Worm (Caenorhabditis elegans) whole organism, L4 larva: ENCODE data around the gene Y47D7A.6.

Experiments used
- Y75B8A.6 ChIP-seq: fragments of 200-800 bp; sonication (Bioruptor generic); IDR thresholded peaks from 2 replicates; pipeline ENCODE4 v1.3.6; 2022; ENCODE audit warnings: missing genetic modification reagents, missing genetic modification characterization, missing compliant biosample characterization
- aha-1 ChIP-seq: fragments of 150-350 bp; peaks from one replicate; lab custom pipeline; 2014; ENCODE audit warnings: missing biosample characterization, missing genetic modification characterization
- aly-2 ChIP-seq: sonication (generic microtip); optimal IDR thresholded peaks from 2 replicates; lab custom pipeline; 2018; ENCODE audit warnings: missing biosample characterization, missing genetic modification characterization
- ama-1 ChIP-seq: fragments of 150-350 bp; optimal IDR thresholded peaks from 2 replicates; lab custom pipeline; 2014; ENCODE audit warnings: inconsistent platforms, mixed read lengths
- attf-4 ChIP-seq: sonication (generic microtip); optimal IDR thresholded peaks from 3 replicates; lab custom pipeline; 2017; ENCODE audit warnings: missing biosample characterization, missing genetic modification characterization
- ceh-44 ChIP-seq: fragments of 200-800 bp; sonication (Bioruptor generic); IDR thresholded peaks from 2 replicates; pipeline ENCODE4 v1.3.6; 2022; ENCODE audit warnings: missing genetic modification reagents, missing genetic modification characterization, missing compliant biosample characterization
- ctbp-1 ChIP-seq: fragments of 200-800 bp; sonication (Bioruptor generic); IDR thresholded peaks from 2 replicates; pipeline ENCODE4 v1.3.6; 2022; ENCODE audit warnings: missing genetic modification reagents, missing genetic modification characterization, missing compliant biosample characterization
- daf-19 ChIP-seq: fragments of 200-800 bp; sonication (Bioruptor generic); conservative IDR thresholded peaks from 2 replicates; pipeline ENCODE4 v1.3.6; 2022; ENCODE audit warnings: missing genetic modification characterization, missing compliant biosample characterization
- duxl-1 ChIP-seq: sonication (generic microtip); optimal IDR thresholded peaks from 2 replicates; lab custom pipeline; 2016; ENCODE audit warnings: mild to moderate bottlenecking, missing genetic modification characterization, moderate library complexity, missing compliant biosample characterization; ENCODE audit not compliant: poor library complexity
- dve-1 ChIP-seq: sonication (generic microtip); optimal IDR thresholded peaks from 2 replicates; lab custom pipeline; 2017; ENCODE audit warnings: antibody characterized with exemption, mild to moderate bottlenecking, missing genetic modification characterization, missing compliant biosample characterization; ENCODE audit not compliant: insufficient read depth
- egl-43 ChIP-seq: fragments of 200-800 bp; sonication (Bioruptor generic); IDR thresholded peaks from 2 replicates; pipeline ENCODE4 v1.3.6; 2022; ENCODE audit warnings: missing genetic modification reagents, missing genetic modification characterization, missing compliant biosample characterization
- fkh-10 ChIP-seq: fragments of 150-350 bp; optimal IDR thresholded peaks from 2 replicates; lab custom pipeline; 2014; ENCODE audit warnings: missing biosample characterization, missing genetic modification reagents, missing genetic modification characterization
- hlh-11 ChIP-seq: fragments of 200-800 bp; sonication (Bioruptor generic); optimal IDR thresholded peaks from 2 replicates; lab custom pipeline; 2018; ENCODE audit warnings: mild to moderate bottlenecking, missing genetic modification characterization, missing compliant biosample characterization
- hlh-30 ChIP-seq: sonication (generic microtip); optimal IDR thresholded peaks from 2 replicates; lab custom pipeline; 2017; ENCODE audit warnings: antibody characterized with exemption, mild to moderate bottlenecking, missing genetic modification characterization, missing compliant biosample characterization; ENCODE audit not compliant: insufficient read depth
- jun-1 ChIP-seq: fragments of 150-350 bp; optimal IDR thresholded peaks from 2 replicates; lab custom pipeline; 2014; ENCODE audit warnings: missing biosample characterization, missing genetic modification reagents, missing genetic modification characterization
- lim-7 ChIP-seq: fragments of 200-800 bp; sonication (Bioruptor generic); IDR thresholded peaks from 2 replicates; pipeline ENCODE4 v1.3.6; 2022; ENCODE audit warnings: missing genetic modification characterization, missing compliant biosample characterization
- lin-39 ChIP-seq: fragments of 150-350 bp; optimal IDR thresholded peaks from 2 replicates; lab custom pipeline; 2014; ENCODE audit warnings: missing biosample characterization, missing genetic modification reagents, missing genetic modification characterization
- mep-1 ChIP-seq: fragments of 150-350 bp; sonication (generic microtip); optimal IDR thresholded peaks from 3 replicates; lab custom pipeline; 2014; ENCODE audit warnings: missing biosample characterization, missing genetic modification characterization
- mes-2 ChIP-seq: sonication (generic microtip); optimal IDR thresholded peaks from 2 replicates; lab custom pipeline; 2016; ENCODE audit warnings: missing genotype, mild to moderate bottlenecking, missing genetic modification characterization, missing compliant biosample characterization; ENCODE audit not compliant: poor library complexity, severe bottlenecking
- nhr-11 ChIP-seq: fragments of 150-350 bp; optimal IDR thresholded peaks from 2 replicates; lab custom pipeline; 2014; ENCODE audit warnings: missing biosample characterization, missing genetic modification characterization
- nhr-25 ChIP-seq: sonication (generic microtip); optimal IDR thresholded peaks from 2 replicates; lab custom pipeline; 2017; ENCODE audit warnings: missing genetic modification characterization, mild to moderate bottlenecking, missing compliant biosample characterization, antibody characterized with exemption, moderate library complexity, borderline replicate concordance; ENCODE audit not compliant: insufficient read depth
- nhr-28 ChIP-seq: fragments of 150-350 bp; optimal IDR thresholded peaks from 2 replicates; lab custom pipeline; 2014; ENCODE audit warnings: missing biosample characterization, missing genetic modification characterization
- nhr-48 ChIP-seq: sonication (generic microtip); optimal IDR thresholded peaks from 2 replicates; lab custom pipeline; 2016; ENCODE audit warnings: mild to moderate bottlenecking, missing genetic modification characterization, missing compliant biosample characterization
- nhr-76 ChIP-seq: fragments of 150-350 bp; optimal IDR thresholded peaks from 2 replicates; lab custom pipeline; 2014; ENCODE audit warnings: missing biosample characterization, missing genetic modification characterization
- sdz-12 ChIP-seq: fragments of 200-800 bp; sonication (Bioruptor generic); optimal IDR thresholded peaks from 2 replicates; lab custom pipeline; 2018; ENCODE audit warnings: mild to moderate bottlenecking, missing genetic modification characterization, missing compliant biosample characterization
- snpc-4 ChIP-seq: fragments of 150-350 bp; optimal IDR thresholded peaks from 2 replicates; lab custom pipeline; 2014; ENCODE audit warnings: missing biosample characterization, missing genetic modification characterization
- unc-130 ChIP-seq: sonication (generic microtip); optimal IDR thresholded peaks from 2 replicates; lab custom pipeline; 2016; ENCODE audit warnings: missing genetic modification reagents, missing genetic modification characterization, missing compliant biosample characterization
- unc-62 ChIP-seq, 3 experiments: fragments of 150-350 bp in 1 of 3; sonication (generic microtip); optimal IDR thresholded peaks in 2 of 3; peaks in 1 of 3; 1 replicate in 1 of 3; 2 replicates in 2 of 3; lab custom pipeline; 2014 to 2017; ENCODE audit warnings: missing biosample characterization in 3 of 3, missing genetic modification characterization in 3 of 3, missing genetic modification reagents in 3 of 3, missing genotype in 1 of 3
- vab-7 ChIP-seq: fragments of 200-800 bp; sonication (Bioruptor generic); IDR thresholded peaks from 2 replicates; pipeline ENCODE4 v1.3.6; 2022; ENCODE audit warnings: missing genetic modification reagents, missing genetic modification characterization, missing compliant biosample characterization
- zfp-2 ChIP-seq: sonication (generic microtip); optimal IDR thresholded peaks from 2 replicates; lab custom pipeline; 2016; ENCODE audit warnings: mild to moderate bottlenecking, missing genetic modification characterization, missing compliant biosample characterization
- ztf-11 ChIP-seq: fragments of 150-350 bp; optimal IDR thresholded peaks from 2 replicates; lab custom pipeline; 2014; ENCODE audit warnings: missing biosample characterization, missing genetic modification characterization
- ztf-7 ChIP-seq: fragments of 150-350 bp; optimal IDR thresholded peaks from 2 replicates; lab custom pipeline; 2014; ENCODE audit warnings: missing biosample characterization, missing genetic modification characterization

The Y47D7A.6 gene

DNA sequence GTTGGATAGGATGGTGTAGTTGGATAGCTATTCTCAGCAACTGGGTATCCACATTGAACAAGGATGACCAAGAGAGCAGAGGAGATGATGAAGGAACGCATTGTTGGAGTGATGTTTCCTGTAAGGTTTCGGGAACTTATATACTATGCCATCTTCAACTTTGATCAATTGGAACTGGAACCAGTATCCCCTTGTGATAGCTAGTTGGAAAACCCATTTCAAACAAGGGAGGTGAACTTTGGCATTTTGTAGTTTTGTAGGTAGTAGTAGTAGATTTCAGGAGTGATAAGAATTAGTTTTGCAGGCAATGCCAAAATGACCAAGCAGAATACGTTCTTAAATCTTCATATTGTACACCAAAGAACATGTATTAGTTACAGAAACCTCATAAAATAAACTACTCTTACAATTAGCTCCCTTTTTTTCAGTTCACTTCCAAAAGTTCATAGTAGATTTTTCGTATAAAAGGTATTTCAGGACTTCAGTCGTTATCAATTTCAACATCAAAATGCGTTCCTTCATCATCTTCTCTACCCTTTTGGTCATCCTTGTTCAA lies 1.8 kb upstream of the Y47D7A.6 start, which contains the start of the genes Y47D7A.7 and Y47D7A.2:
TSS of gene Y47D7A.7 (minus strand) at position 101 of the 556 bp plus-strand sequence.
TSS of gene Y47D7A.2 (plus strand) at position 506 of the 556 bp plus-strand sequence.
- TF ChIP-seq Y75B8A.6, result no peak
- no peak for TF ChIP-seq vab-7 (GFP tag; lab: Robert Waterston, UW)
- no peak for TF ChIP-seq ceh-44 (GFP tag; lab: Robert Waterston, UW)
- TF ChIP-seq nhr-28 (tag; lab: Kevin White, UChicago), result no peak
- TF ChIP-seq mep-1 (tag; lab: Kevin White, UChicago), result no peak
- TF ChIP-seq, all 104 proteins: peak for 0

DNA sequence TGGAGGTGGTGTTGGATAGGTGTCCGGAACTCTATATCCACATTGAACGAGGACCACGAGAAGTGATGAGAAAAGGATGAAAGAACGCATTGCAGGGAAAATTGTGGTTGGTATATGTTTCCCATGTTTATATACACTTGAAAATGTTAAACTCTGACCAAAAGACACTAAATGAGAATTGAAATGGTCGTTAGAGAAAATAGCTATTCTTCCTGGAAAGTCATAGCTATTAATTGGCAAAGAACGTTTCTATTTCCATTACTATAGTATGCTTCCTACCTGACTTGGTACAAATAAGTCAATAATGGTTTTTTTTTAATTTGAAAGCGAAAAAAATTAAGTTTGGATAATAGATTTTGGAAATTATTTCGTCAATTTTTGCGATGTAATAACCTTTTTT lies 1.3 kb downstream of the Y47D7A.6 start, which contains the start of gene Y47D7A.18:
TSS of gene Y47D7A.18 (minus strand) at position 101 of the 400 bp plus-strand sequence.
- TF ChIP-seq daf-19 (no peak), unc-62 (GFP tag; optimal IDR thresholded peaks at IDR 0.05 in 1 of 2; lab: Kevin White, UChicago) (peak in 1 of 2 experiments; percentile 31), unc-62 (tag; optimal IDR thresholded peaks at IDR 0.05; lab: Kevin White, UChicago) (no peak), vab-7 (GFP tag; lab: Robert Waterston, UW) (no peak)

ce11 chrV:4414613-4415071 lies 3.4 kb downstream of the Y47D7A.6 start, which contains the start of gene grl-5:
grl-5 (minus strand) TSS chrV:4414663.
- TF ChIP-seq unc-62 (GFP tag; optimal IDR thresholded peaks at IDR 0.05 in 1 of 2; lab: Kevin White, UChicago) (peak in 1 of 2 experiments; percentile 84), unc-62 (tag; optimal IDR thresholded peaks at IDR 0.05; lab: Kevin White, UChicago) (no peak), hlh-11 (tag; lab: Kevin White, UChicago) (peak; percentile 41), dve-1 (tag; lab: Kevin White, UChicago) (no peak), aha-1 (tag; lab: Kevin White, UChicago) (peak; percentile 94)

- TF ChIP-seq snpc-4 (no peak), ama-1 (lab: Kevin White, UChicago) (no peak), jun-1 (no peak), ztf-7 (tag; lab: Kevin White, UChicago) (no peak), unc-130 (GFP tag; lab: Kevin White, UChicago) (no peak), mes-2 (tag; lab: Kevin White, UChicago) (no peak), sdz-12 (no peak), aly-2 (tag; lab: Kevin White, UChicago) (no peak), fkh-10 (GFP tag; lab: Kevin White, UChicago) (no peak), lim-7 (GFP tag; lab: Robert Waterston, UW) (no peak), attf-4 (tag; lab: Kevin White, UChicago) (no peak), hlh-30 (tag; lab: Kevin White, UChicago) (no peak)
Measured at ce11 chrV:4411714-4412113, 6.3 kb downstream of the Y47D7A.6 start, which contains the start of gene Y47D7A.17. Y47D7A.17 (minus strand) TSS chrV:4411814.

DNA sequence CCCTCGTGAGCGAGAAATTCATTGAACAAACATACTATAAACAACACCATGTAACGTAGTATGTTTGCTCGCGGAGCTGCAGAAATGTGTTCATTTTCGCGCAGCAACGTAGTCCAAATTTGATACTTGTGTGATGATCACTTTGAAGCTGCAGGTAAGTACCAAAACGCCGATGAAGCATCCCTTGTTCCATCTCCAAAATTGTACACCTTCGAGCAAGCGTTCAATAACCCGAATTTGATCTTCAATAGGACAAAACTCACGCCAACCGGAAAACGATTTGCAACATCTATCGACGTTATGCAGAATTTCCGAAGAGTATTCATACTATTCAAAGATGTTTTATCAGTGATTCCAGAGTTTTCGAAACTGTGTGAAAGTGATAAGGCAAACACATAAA lies 7.4 kb downstream of the Y47D7A.6 start, which contains the start of gene Y47D7A.3:
TSS of gene Y47D7A.3 (plus strand) at position 301 of the 400 bp plus-strand sequence.
- TF ChIP-seq ctbp-1 (GFP tag; lab: Robert Waterston, UW) (no peak), jun-1 (no peak), nhr-25 (no peak), egl-43 (GFP tag; lab: Robert Waterston, UW) (no peak), lin-39 (tag; lab: Kevin White, UChicago) (no peak), ztf-11 (tag; lab: Kevin White, UChicago) (no peak), ama-1 (lab: Kevin White, UChicago) (no peak), aly-2 (tag; lab: Kevin White, UChicago) (no peak), duxl-1 (no peak), nhr-48 (tag; lab: Kevin White, UChicago) (no peak), nhr-76 (tag; lab: Kevin White, UChicago) (no peak), nhr-11 (tag; lab: Kevin White, UChicago) (no peak), zfp-2 (tag; lab: Kevin White, UChicago) (no peak)
